Worm (Caenorhabditis elegans) whole organism, L2 larva: ENCODE data around the gene unc-103.

Experiments
- F13H6.1 ChIP-seq: sonication (generic microtip); optimal IDR thresholded peaks from 2 replicates; lab custom pipeline; 2016; ENCODE audit warnings: missing genetic modification characterization, missing compliant biosample characterization
- R02D3.7 ChIP-seq: fragments of 150-350 bp; optimal IDR thresholded peaks from 2 replicates; lab custom pipeline; 2014; ENCODE audit warnings: missing biosample characterization, missing genetic modification characterization
- ZK546.5 ChIP-seq: sonication (generic microtip); optimal IDR thresholded peaks from 2 replicates; lab custom pipeline; 2017; ENCODE audit warnings: missing biosample characterization, missing genetic modification characterization
- alr-1 ChIP-seq: fragments of 150-350 bp; optimal IDR thresholded peaks from 2 replicates; lab custom pipeline; 2014; ENCODE audit warnings: missing biosample characterization, missing genetic modification characterization
- aly-2 ChIP-seq: fragments of 150-350 bp; optimal IDR thresholded peaks from 2 replicates; lab custom pipeline; 2014; ENCODE audit warnings: missing biosample characterization, missing genetic modification characterization
- ama-1 ChIP-seq: fragments of 150-350 bp; optimal IDR thresholded peaks from 2 replicates; lab custom pipeline; 2018; ENCODE audit warnings: inconsistent platforms
- blmp-1 ChIP-seq: sonication (generic microtip); optimal IDR thresholded peaks from 2 replicates; lab custom pipeline; 2017; ENCODE audit warnings: missing genetic modification characterization, mild to moderate bottlenecking, missing compliant biosample characterization, antibody characterized with exemption, moderate library complexity; ENCODE audit not compliant: insufficient read depth
- ceh-16 ChIP-seq: fragments of 150-350 bp; optimal IDR thresholded peaks from 2 replicates; lab custom pipeline; 2014; ENCODE audit warnings: missing biosample characterization, missing genetic modification characterization
- ceh-82 ChIP-seq: fragments of 150-350 bp; optimal IDR thresholded peaks from 2 replicates; lab custom pipeline; 2014; ENCODE audit warnings: missing biosample characterization, missing genetic modification characterization
- crh-2 ChIP-seq: sonication (generic microtip); optimal IDR thresholded peaks from 2 replicates; lab custom pipeline; 2017; ENCODE audit warnings: missing biosample characterization, missing genetic modification characterization
- dmd-4 ChIP-seq: sonication (generic microtip); optimal IDR thresholded peaks from 2 replicates; lab custom pipeline; 2017; ENCODE audit warnings: missing biosample characterization, missing genetic modification characterization
- egl-27 ChIP-seq: sonication (generic microtip); optimal IDR thresholded peaks from 3 replicates; lab custom pipeline; 2017; ENCODE audit warnings: missing biosample characterization, missing genetic modification reagents, missing genetic modification characterization
- elt-1 ChIP-seq: fragments of 150-350 bp; optimal IDR thresholded peaks from 2 replicates; lab custom pipeline; 2014; ENCODE audit warnings: missing biosample characterization, missing genetic modification characterization
- elt-3 ChIP-seq: sonication (generic microtip); optimal IDR thresholded peaks from 2 replicates; lab custom pipeline; 2017; ENCODE audit warnings: missing biosample characterization, missing genetic modification characterization
- fos-1 ChIP-seq: fragments of 150-350 bp; optimal IDR thresholded peaks from 2 replicates; lab custom pipeline; 2014; ENCODE audit warnings: missing biosample characterization, missing genetic modification characterization
- gmeb-1 ChIP-seq: fragments of 150-350 bp; optimal IDR thresholded peaks from 2 replicates; lab custom pipeline; 2014; ENCODE audit warnings: missing biosample characterization, missing genetic modification characterization
- lin-11 ChIP-seq: fragments of 150-350 bp; sonication (generic microtip); optimal IDR thresholded peaks from 2 replicates; lab custom pipeline; 2014; ENCODE audit warnings: missing biosample characterization, missing genetic modification characterization, inconsistent platforms, mixed read lengths
- lin-13 ChIP-seq: fragments of 150-350 bp; optimal IDR thresholded peaks from 2 replicates; lab custom pipeline; 2014; ENCODE audit warnings: missing biosample characterization, missing genetic modification reagents, missing genetic modification characterization
- lin-39 ChIP-seq: fragments of 150-350 bp; optimal IDR thresholded peaks from 2 replicates; lab custom pipeline; 2014; ENCODE audit warnings: missing biosample characterization, missing genetic modification reagents, missing genetic modification characterization
- lsy-2 ChIP-seq, 2 experiments: fragments of 150-350 bp in 1 of 2; sonication (generic microtip) in 1 of 2; optimal IDR thresholded peaks; 2 replicates each; lab custom pipeline; 2014 to 2017; ENCODE audit warnings: missing biosample characterization in 2 of 2, missing genetic modification characterization in 2 of 2
- mab-5 ChIP-seq: fragments of 150-350 bp; optimal IDR thresholded peaks from 2 replicates; lab custom pipeline; 2014; ENCODE audit warnings: missing biosample characterization, missing genetic modification characterization
- nhr-10 ChIP-seq: sonication (generic microtip); optimal IDR thresholded peaks from 2 replicates; lab custom pipeline; 2017; ENCODE audit warnings: missing biosample characterization, missing genetic modification characterization
- nhr-11 ChIP-seq: fragments of 150-350 bp; optimal IDR thresholded peaks from 2 replicates; lab custom pipeline; 2014; ENCODE audit warnings: missing biosample characterization, missing genetic modification characterization
- nhr-129 ChIP-seq: fragments of 150-350 bp; optimal IDR thresholded peaks from 2 replicates; lab custom pipeline; 2014; ENCODE audit warnings: missing biosample characterization, missing genetic modification characterization
- nhr-21 ChIP-seq: fragments of 150-350 bp; optimal IDR thresholded peaks from 2 replicates; lab custom pipeline; 2014; ENCODE audit warnings: missing biosample characterization, missing genetic modification characterization
- nhr-237 ChIP-seq: fragments of 150-350 bp; optimal IDR thresholded peaks from 2 replicates; lab custom pipeline; 2014; ENCODE audit warnings: missing biosample characterization, missing genetic modification characterization
- nhr-25 ChIP-seq: fragments of 150-350 bp; sonication (generic microtip); optimal IDR thresholded peaks from 3 replicates; lab custom pipeline; 2014; ENCODE audit warnings: missing biosample characterization, missing genetic modification characterization
- nhr-6 ChIP-seq: fragments of 150-350 bp; optimal IDR thresholded peaks from 2 replicates; lab custom pipeline; 2014; ENCODE audit warnings: missing biosample characterization, missing genetic modification characterization
- nhr-77 ChIP-seq: fragments of 150-350 bp; optimal IDR thresholded peaks from 2 replicates; lab custom pipeline; 2014; ENCODE audit warnings: missing biosample characterization, missing genetic modification characterization
- sem-4 ChIP-seq: fragments of 150-350 bp; optimal IDR thresholded peaks from 2 replicates; lab custom pipeline; 2014; ENCODE audit warnings: missing biosample characterization, missing genetic modification reagents, missing genetic modification characterization
- skn-1 ChIP-seq: sonication (generic microtip); optimal IDR thresholded peaks from 2 replicates; lab custom pipeline; 2017; ENCODE audit warnings: missing biosample characterization, missing genetic modification characterization
- sma-9 ChIP-seq, 2 experiments: fragments of 150-350 bp in 1 of 2; sonication (generic microtip) in 1 of 2; optimal IDR thresholded peaks; 2 replicates each; lab custom pipeline; 2014 to 2016; ENCODE audit warnings: missing genetic modification characterization in 2 of 2, mild to moderate bottlenecking in 1 of 2, missing biosample characterization in 1 of 2, missing compliant biosample characterization in 1 of 2, missing genetic modification reagents in 1 of 2, moderate library complexity in 1 of 2
- snpc-4 ChIP-seq: fragments of 150-350 bp; optimal IDR thresholded peaks from 2 replicates; lab custom pipeline; 2014; ENCODE audit warnings: missing biosample characterization, missing genetic modification characterization
- unc-39 ChIP-seq: fragments of 150-350 bp; optimal IDR thresholded peaks from 2 replicates; lab custom pipeline; 2014; ENCODE audit warnings: missing biosample characterization, missing genetic modification characterization
- unc-55 ChIP-seq: fragments of 150-350 bp; sonication (generic microtip); optimal IDR thresholded peaks from 3 replicates; lab custom pipeline; 2014; ENCODE audit warnings: missing biosample characterization, missing genetic modification reagents, missing genetic modification characterization
- zag-1 ChIP-seq: fragments of 150-350 bp; optimal IDR thresholded peaks from 2 replicates; lab custom pipeline; 2014; ENCODE audit warnings: missing biosample characterization, missing genetic modification characterization
- ztf-1 ChIP-seq: fragments of 200-800 bp; sonication (Bioruptor generic); conservative IDR thresholded peaks from 2 replicates; pipeline ENCODE4 v1.3.6; 2022; ENCODE audit warnings: missing genetic modification characterization, missing compliant biosample characterization
- ztf-11 ChIP-seq: sonication (generic microtip); optimal IDR thresholded peaks from 2 replicates; lab custom pipeline; 2017; ENCODE audit warnings: missing biosample characterization, missing genetic modification characterization
- ztf-4 ChIP-seq: fragments of 150-350 bp; optimal IDR thresholded peaks from 2 replicates; lab custom pipeline; 2014; ENCODE audit warnings: missing biosample characterization, missing genetic modification characterization

Gene unc-103

DNA sequence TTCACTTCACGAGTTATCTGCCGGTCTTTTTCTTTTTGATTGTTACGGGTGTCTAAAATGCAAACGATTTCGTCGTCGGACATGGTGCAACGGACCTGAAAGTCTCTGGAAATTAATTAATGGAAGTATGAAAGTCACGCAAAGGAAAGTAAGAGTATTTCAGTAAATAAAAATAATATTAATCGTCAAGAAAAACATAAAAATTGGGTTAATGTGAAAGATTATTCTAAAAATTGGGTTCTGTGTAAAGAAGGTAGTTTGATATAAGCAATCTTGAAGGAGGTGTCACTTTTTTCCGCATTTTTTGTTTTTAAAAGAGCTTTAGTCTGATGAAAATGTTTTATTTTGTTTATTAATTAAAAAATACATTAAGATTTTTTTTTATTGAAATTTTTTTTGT lies 42.1 kb downstream of the unc-103 start, which contains the start of gene C16C10.9:
TSS of gene C16C10.9 (minus strand) at position 101 of the 400 bp plus-strand sequence.
- TF ChIP-seq skn-1 (tag; lab: Kevin White, UChicago), result no peak
- TF ChIP-seq aly-2, result no peak
- TF ChIP-seq gmeb-1 (tag; lab: Kevin White, UChicago), result no peak
- TF ChIP-seq ama-1, result no peak
- TF ChIP-seq nhr-237 (tag; lab: Kevin White, UChicago), result no peak
- no peak for TF ChIP-seq nhr-6 (tag; lab: Kevin White, UChicago)
- TF ChIP-seq ztf-1, result no peak
- TF ChIP-seq fos-1 (tag; lab: Kevin White, UChicago), result no peak
- TF ChIP-seq lin-39 (tag; lab: Kevin White, UChicago), result no peak
- TF ChIP-seq nhr-11 (tag; lab: Kevin White, UChicago), result no peak
- no peak for TF ChIP-seq blmp-1 (tag; lab: Kevin White, UChicago)
- TF ChIP-seq alr-1 (tag; lab: Kevin White, UChicago), result no peak

DNA sequence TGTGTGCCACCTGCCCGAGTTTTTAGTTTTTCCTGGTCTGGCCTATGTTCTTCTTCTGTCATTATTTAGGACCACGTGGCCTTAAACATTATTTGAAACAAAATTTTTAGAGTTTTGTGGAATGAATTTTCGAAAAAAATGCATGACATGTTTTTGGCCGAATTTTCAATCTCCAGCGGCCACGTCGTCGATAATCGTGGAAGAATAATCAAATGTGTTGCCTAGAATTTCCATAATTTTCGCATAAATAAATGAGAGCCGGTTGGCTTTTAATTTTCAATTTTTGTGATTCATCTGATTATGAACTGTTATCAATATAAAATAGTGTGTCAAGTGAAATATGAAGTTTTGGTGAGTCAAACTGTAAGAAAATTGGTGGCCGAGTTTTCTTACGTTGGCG lies 45.8 kb downstream of the unc-103 start, which contains the start of gene C01G12.16:
TSS of gene C01G12.16 (plus strand) at position 301 of the 400 bp plus-strand sequence.
- no peak for TF ChIP-seq ztf-1
- no peak for TF ChIP-seq lin-13 (GFP tag; lab: Kevin White, UChicago)
- no peak for TF ChIP-seq mab-5
- TF ChIP-seq lsy-2 (tag; optimal IDR thresholded peaks at IDR 0.05; lab: Kevin White, UChicago), result no peak

- no peak for TF ChIP-seq ceh-16 (tag; lab: Kevin White, UChicago)
- no peak for TF ChIP-seq R02D3.7 (tag; lab: Kevin White, UChicago)
- TF ChIP-seq elt-3, result no peak
- no peak for TF ChIP-seq aly-2
- TF ChIP-seq ZK546.5 (tag; lab: Kevin White, UChicago), result no peak
- no peak for TF ChIP-seq snpc-4
- no peak for TF ChIP-seq ztf-11 (tag; lab: Kevin White, UChicago)
- no peak for TF ChIP-seq elt-1
- no peak for TF ChIP-seq nhr-10 (tag; lab: Kevin White, UChicago)
- TF ChIP-seq blmp-1 (tag; lab: Kevin White, UChicago), result no peak
- TF ChIP-seq nhr-25 (tag; lab: Kevin White, UChicago), result no peak
- no peak for TF ChIP-seq nhr-129 (tag; lab: Kevin White, UChicago)
- no peak for TF ChIP-seq crh-2 (tag; lab: Kevin White, UChicago)
- no peak for TF ChIP-seq unc-39
- TF ChIP-seq nhr-11 (tag; lab: Kevin White, UChicago), result no peak
- TF ChIP-seq lin-11 (tag; lab: Kevin White, UChicago), result no peak
- no peak for TF ChIP-seq dmd-4 (tag; lab: Kevin White, UChicago)
- no peak for TF ChIP-seq nhr-77 (tag; lab: Kevin White, UChicago)
- no peak for TF ChIP-seq nhr-6 (tag; lab: Kevin White, UChicago)
- no peak for TF ChIP-seq lsy-2 (tag; optimal IDR thresholded peaks at IDR 0.05; lab: Kevin White, UChicago)
Measured at ce11 chrIII:4164071-4164470, 48.9 kb downstream of the unc-103 start, which contains the start of gene C16C10.8. C16C10.8 (minus strand) TSS chrIII:4164171.

ce11 chrIII:4166745-4167144 lies 51.6 kb downstream of the unc-103 start, which contains the start of gene rnf-5:
rnf-5 (minus strand) TSS chrIII:4166845.
- no peak for TF ChIP-seq ztf-4 (tag; lab: Kevin White, UChicago)
- no peak for TF ChIP-seq lin-11 (tag; lab: Kevin White, UChicago)
- no peak for TF ChIP-seq crh-2 (tag; lab: Kevin White, UChicago)
- TF ChIP-seq nhr-21, result no peak
- TF ChIP-seq ceh-16 (tag; lab: Kevin White, UChicago), result no peak
- no peak for TF ChIP-seq ceh-82 (tag; lab: Kevin White, UChicago)
- no peak for TF ChIP-seq sma-9 (GFP tag; optimal IDR thresholded peaks at IDR 0.05; lab: Kevin White, UChicago)
- TF ChIP-seq sma-9 (tag; optimal IDR thresholded peaks at IDR 0.05; lab: Kevin White, UChicago), result no peak
- TF ChIP-seq fos-1 (tag; lab: Kevin White, UChicago), result no peak
- TF ChIP-seq nhr-77 (tag; lab: Kevin White, UChicago), result no peak
- no peak for TF ChIP-seq gmeb-1 (tag; lab: Kevin White, UChicago)
- TF ChIP-seq sem-4 (tag; lab: Kevin White, UChicago), result no peak
- no peak for TF ChIP-seq snpc-4

DNA sequence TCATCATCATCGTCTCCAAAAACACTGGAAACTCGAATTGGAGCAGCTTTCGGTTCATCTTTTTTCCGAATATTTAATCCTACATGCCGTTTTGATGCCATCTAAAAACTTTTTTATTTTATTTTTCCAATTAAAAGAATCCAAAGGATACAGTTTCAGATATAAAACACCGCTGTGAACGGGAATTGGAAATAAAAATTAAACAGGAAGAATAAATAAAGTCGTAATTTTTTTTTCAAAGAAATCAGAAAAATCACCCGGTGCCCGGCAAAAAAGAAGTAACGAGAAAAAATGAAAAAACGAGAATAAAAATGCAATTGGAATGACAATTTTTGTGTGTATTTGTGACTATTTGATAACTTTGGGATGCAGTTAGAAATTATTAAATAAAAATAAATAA lies 53.5 kb downstream of the unc-103 start, which contains the start of gene ccdc-55:
TSS of gene ccdc-55 (minus strand) at position 101 of the 400 bp plus-strand sequence.
- TF ChIP-seq ztf-1 (no peak), F13H6.1 (tag; lab: Kevin White, UChicago) (no peak), lin-11 (tag; lab: Kevin White, UChicago) (no peak), elt-1 (no peak), sma-9 (GFP tag; optimal IDR thresholded peaks at IDR 0.05; lab: Kevin White, UChicago) (no peak), sma-9 (tag; optimal IDR thresholded peaks at IDR 0.05; lab: Kevin White, UChicago) (no peak), ceh-16 (tag; lab: Kevin White, UChicago) (no peak), nhr-77 (tag; lab: Kevin White, UChicago) (no peak), alr-1 (tag; lab: Kevin White, UChicago) (no peak), R02D3.7 (tag; lab: Kevin White, UChicago) (no peak), egl-27 (tag; lab: Kevin White, UChicago) (no peak), blmp-1 (tag; lab: Kevin White, UChicago) (no peak), elt-3 (no peak), fos-1 (tag; lab: Kevin White, UChicago) (no peak), lin-13 (GFP tag; lab: Kevin White, UChicago) (no peak), zag-1 (tag; lab: Kevin White, UChicago) (no peak), nhr-10 (tag; lab: Kevin White, UChicago) (no peak), ama-1 (no peak), aly-2 (no peak), unc-55 (GFP tag; lab: Kevin White, UChicago) (no peak)
- TF ChIP-seq, all 48 proteins: peak for 0
